Fruit fly (Drosophila melanogaster): ENCODE measurements around the gene dpr6.

DNA sequence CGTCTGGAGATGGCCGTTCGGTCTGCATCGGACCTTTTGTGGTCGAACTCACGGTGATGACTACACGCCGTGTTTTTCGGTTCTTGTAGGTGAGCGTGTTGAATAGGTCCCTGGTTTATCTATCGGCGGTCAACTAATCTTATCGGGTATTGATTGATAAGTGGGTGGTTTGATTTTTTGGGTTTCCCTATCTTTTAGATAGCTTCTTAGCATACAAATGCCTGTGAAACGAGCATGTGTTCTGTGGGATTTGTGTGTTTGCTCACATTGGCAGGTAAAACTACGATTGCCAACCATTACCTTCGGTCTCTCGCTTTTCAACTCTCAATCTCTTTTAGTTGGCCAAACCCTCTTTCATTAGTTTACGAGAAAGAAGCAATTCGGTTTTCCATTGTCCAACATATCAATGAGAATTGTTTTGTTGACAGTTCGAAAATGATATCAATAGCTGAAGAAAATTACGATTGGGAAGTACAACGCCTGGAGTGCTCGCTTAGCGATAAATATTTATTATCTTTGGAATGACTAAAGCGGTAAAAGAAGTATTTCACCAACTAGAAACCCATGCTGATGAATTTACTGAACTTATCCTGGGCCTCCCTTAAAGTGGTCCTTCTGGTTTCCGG lies 117.9 kb downstream of the dpr6 start, which contains the start of gene CG32053:
- TF ChIP-seq ken (GFP tag; IDR thresholded peaks at IDR 0.05) (no peak), run (tag; optimal IDR thresholded peaks at IDR 0.05) (no peak), sim (GFP tag; IDR thresholded peaks at IDR 0.05) (no peak)
